Fruit fly (Drosophila melanogaster): ENCODE data around the gene MagR.

Gene MagR

dm6 chrX:15740288-15740726 lies 6.2 kb downstream of the MagR start (continued):
- TF ChIP-seq D19B (GFP tag; optimal IDR thresholded peaks at IDR 0.05) (peak; percentile 66), Max (GFP tag; optimal IDR thresholded peaks at IDR 0.05) (peak; percentile 20), Chrac-16 (GFP tag; optimal IDR thresholded peaks at IDR 0.05) (peak; percentile 63), amos (GFP tag; IDR thresholded peaks at IDR 0.05; ENCODE audit: partially characterized antibody) (0 out of 2 replicates have a peak, but pooled peaks have one; percentile 4), sug (tag; optimal IDR thresholded peaks at IDR 0.05) (peak; percentile 54), CG12391 (tag; optimal IDR thresholded peaks at IDR 0.05) (peak; percentile 69), corto (GFP tag; optimal IDR thresholded peaks at IDR 0.05) (peak; percentile 22), Atf3 (GFP tag; optimal IDR thresholded peaks at IDR 0.05) (no peak), zfh2 (GFP tag; optimal IDR thresholded peaks at IDR 0.05) (peak; percentile 58), CG4707 (GFP tag; optimal IDR thresholded peaks at IDR 0.05) (peak; percentile 14), lbe (GFP tag; optimal IDR thresholded peaks at IDR 0.05) (peak; percentile 79), br (optimal IDR thresholded peaks at IDR 0.05) (no peak), Taf1 (GFP tag; IDR thresholded peaks at IDR 0.05) (peak; percentile 69), run (tag; optimal IDR thresholded peaks at IDR 0.05) (no peak), CG3163 (GFP tag; optimal IDR thresholded peaks at IDR 0.05) (no peak), fd96Cb (tag; optimal IDR thresholded peaks at IDR 0.05) (peak; percentile 55), rib (GFP tag; IDR thresholded peaks at IDR 0.05) (peak; percentile 81), unpg (GFP tag; optimal IDR thresholded peaks at IDR 0.05) (peak; percentile 77), Six4 (GFP tag; optimal IDR thresholded peaks at IDR 0.05) (peak; percentile 31), Bgb (GFP tag; IDR thresholded peaks at IDR 0.05; ENCODE audit: partially characterized antibody) (no peak), Stat92E (GFP tag; optimal IDR thresholded peaks at IDR 0.05) (no peak), CG34224 (GFP tag; IDR thresholded peaks at IDR 0.05; ENCODE audit: partially characterized antibody) (no peak), ase (GFP tag; IDR thresholded peaks at IDR 0.05) (peak; percentile 65; the same call in 1 of the 3 replicates), Med (GFP tag) (peak; percentile 91), peb (GFP tag; IDR thresholded peaks at IDR 0.05) (no peak), seq (GFP tag; IDR thresholded peaks at IDR 0.05) (peak; percentile 65), Hsf (GFP tag; optimal IDR thresholded peaks at IDR 0.05) (peak; percentile 67), sr (GFP tag; IDR thresholded peaks at IDR 0.05) (no peak), Lhr (GFP tag; optimal IDR thresholded peaks at IDR 0.05) (no peak), B-H1 (GFP tag; IDR thresholded peaks at IDR 0.05) (peak; percentile 69), sob (GFP tag; IDR thresholded peaks at IDR 0.05) (peak; percentile 87), gcm (GFP tag; optimal IDR thresholded peaks at IDR 0.05) (peak; percentile 45), CG12104 (GFP tag; optimal IDR thresholded peaks at IDR 0.05) (no peak), CG1792 (GFP tag; optimal IDR thresholded peaks at IDR 0.05) (peak; percentile 29), Drgx (GFP tag; IDR thresholded peaks at IDR 0.05) (peak; percentile 46), Meics (GFP tag; optimal IDR thresholded peaks at IDR 0.05) (peak; percentile 85), shn (GFP tag; optimal IDR thresholded peaks at IDR 0.05) (no peak), CG12659 (GFP tag; optimal IDR thresholded peaks at IDR 0.05) (peak; percentile 78), nerfin-2 (GFP tag; IDR thresholded peaks at IDR 0.05; ENCODE audit: partially characterized antibody) (no peak), CG8281 (tag; optimal IDR thresholded peaks at IDR 0.05) (peak; percentile 44), crol (GFP tag; IDR thresholded peaks at IDR 0.05) (no peak), CG12744 (GFP tag; optimal IDR thresholded peaks at IDR 0.05) (peak; percentile 51), aop (GFP tag; IDR thresholded peaks at IDR 0.05) (no peak), Dip2 (GFP tag; IDR thresholded peaks at IDR 0.05) (no peak), CG7372 (GFP tag; IDR thresholded peaks at IDR 0.05) (peak; percentile 57; the same call in 1 of the 2 replicates), Eip74EF (GFP tag; optimal IDR thresholded peaks at IDR 0.05) (peak in 1 of 2 experiments; percentile 43), Fer2 (tag; optimal IDR thresholded peaks at IDR 0.05) (peak; percentile 54), CG2129 (GFP tag; IDR thresholded peaks at IDR 0.05; ENCODE audit: partially characterized antibody) (no peak), CG7556 (GFP tag; optimal IDR thresholded peaks at IDR 0.05) (peak; percentile 66), Pdp1 (GFP tag; optimal IDR thresholded peaks at IDR 0.05) (peak; percentile 58 to 63)

Measured in whole organism, embryonic.